Worm (Caenorhabditis elegans): ENCODE results near the gene agt-1.

Gene agt-1

DNA sequence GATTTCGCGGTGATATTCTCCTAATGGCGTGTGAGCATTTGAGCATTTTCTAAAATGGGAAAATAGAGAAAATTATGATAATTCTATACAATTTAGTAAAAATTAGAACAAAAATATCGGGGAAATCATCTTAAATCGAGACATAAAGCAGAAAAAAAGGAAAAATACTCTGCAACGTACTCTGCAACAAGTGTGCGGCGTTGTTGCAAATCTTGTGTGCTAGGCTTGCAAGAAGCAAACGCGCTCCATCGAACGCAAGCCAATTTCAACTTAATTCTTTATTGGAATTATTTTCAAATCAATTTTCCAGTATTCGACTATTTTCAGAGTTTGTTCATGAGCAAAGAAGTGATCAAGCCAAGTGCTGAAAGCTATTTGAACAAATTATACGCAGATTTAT, 16.8 kb upstream of the agt-1 start, which contains the start of the genes Y62E10A.20, Y62E10A.23 and mdt-9 (continued):
- TF ChIP-seq unc-3 (GFP tag; conservative IDR thresholded peaks at IDR 0.05): peak; percentile 70; the same call in 1 of the 2 replicates
- TF ChIP-seq unc-3 (tag; optimal IDR thresholded peaks at IDR 0.05): peak; percentile 68
- peak; percentile 40 for TF ChIP-seq madf-2 (tag; optimal IDR thresholded peaks at IDR 0.05)
- peak; percentile 64 for TF ChIP-seq dve-1 (tag; optimal IDR thresholded peaks at IDR 0.05)
- peak; percentile 27 for TF ChIP-seq eyg-1 (tag; optimal IDR thresholded peaks at IDR 0.05)
- peak; percentile 63 for TF ChIP-seq ttx-3 (tag; optimal IDR thresholded peaks at IDR 0.05)
- peak; percentile 2 for TF ChIP-seq hlh-30 (tag; optimal IDR thresholded peaks at IDR 0.05; ENCODE audit: insufficient read depth)
- TF ChIP-seq gmeb-2 (tag; optimal IDR thresholded peaks at IDR 0.05): peak; percentile 49
- TF ChIP-seq ceh-31 (tag; optimal IDR thresholded peaks at IDR 0.05): peak; percentile 87
- peak; percentile 49 for TF ChIP-seq hlh-15 (tag; optimal IDR thresholded peaks at IDR 0.05)
- peak; percentile 77 for TF ChIP-seq K09A11.1 (tag; optimal IDR thresholded peaks at IDR 0.05; ENCODE audit: insufficient read depth)
- peak; percentile 80 for TF ChIP-seq elt-2 (tag; optimal IDR thresholded peaks at IDR 0.05)
- peak; percentile 33 for TF ChIP-seq lin-11 (tag; optimal IDR thresholded peaks at IDR 0.05)
- TF ChIP-seq ref-2 (tag; optimal IDR thresholded peaks at IDR 0.05): peak; percentile 77
- no peak for TF ChIP-seq pag-3 (tag; optimal IDR thresholded peaks at IDR 0.05; ENCODE audit: borderline replicate concordance)
- peak; percentile 15; the same call in 1 of the 2 replicates for TF ChIP-seq sox-2 (GFP tag; IDR thresholded peaks at IDR 0.05)
- peak; percentile 28 for TF ChIP-seq F13H6.1 (tag; optimal IDR thresholded peaks at IDR 0.05)
- no peak for TF ChIP-seq nhr-232 (tag; optimal IDR thresholded peaks at IDR 0.05)
- TF ChIP-seq ceh-22 (tag; optimal IDR thresholded peaks at IDR 0.05): no peak
- peak; percentile 47 for TF ChIP-seq syd-9 (tag; optimal IDR thresholded peaks at IDR 0.05)
- TF ChIP-seq ets-4 (tag; optimal IDR thresholded peaks at IDR 0.05): no peak
- no peak for TF ChIP-seq pha-4 (tag; optimal IDR thresholded peaks at IDR 0.05)
- peak; percentile 52 for TF ChIP-seq K02D7.2 (tag; optimal IDR thresholded peaks at IDR 0.05)

DNA sequence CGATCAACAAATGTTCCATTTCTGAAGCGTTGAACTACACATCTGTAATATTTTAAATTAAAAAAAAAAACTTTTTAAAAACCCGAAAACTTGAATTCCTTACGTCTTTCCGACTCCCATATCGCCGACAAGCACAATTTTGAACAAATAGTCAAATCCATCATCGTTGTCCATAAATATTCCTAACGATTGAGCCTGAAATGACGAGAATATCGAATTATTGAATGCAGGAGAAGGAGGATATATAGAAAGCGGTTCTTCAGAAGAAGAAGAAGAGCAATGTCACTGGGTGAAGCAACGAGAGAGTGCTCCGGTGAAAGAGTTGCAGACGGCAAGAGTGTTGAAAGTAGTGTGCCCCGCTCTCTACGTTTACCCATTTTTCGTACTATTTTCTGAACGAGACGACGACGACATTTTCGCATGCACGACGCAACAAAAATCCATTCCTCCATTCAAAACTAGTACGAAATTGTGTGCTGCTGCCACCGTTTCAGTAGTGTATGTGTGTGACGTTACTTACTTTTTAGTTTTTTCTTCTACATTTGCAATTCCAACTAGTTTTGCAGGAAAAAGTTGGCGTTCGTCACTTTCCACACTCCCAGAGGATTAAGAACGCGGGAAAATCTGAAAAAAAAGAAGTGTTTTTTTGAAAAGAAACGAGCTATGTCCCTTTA, 14.7 kb upstream of the agt-1 start, which contains the start of gene rab-19:
rab-19 (minus strand) TSS at position 624 of the 674 bp plus-strand sequence.
- TF ChIP-seq pax-1 (tag; optimal IDR thresholded peaks at IDR 0.05): no peak
- TF ChIP-seq pha-4 (tag; optimal IDR thresholded peaks at IDR 0.05): no peak
- TF ChIP-seq C38D4.7 (GFP tag; optimal IDR thresholded peaks at IDR 0.05): no peak
- no peak for TF ChIP-seq pag-3 (tag; optimal IDR thresholded peaks at IDR 0.05; ENCODE audit: borderline replicate concordance)
- no peak for TF ChIP-seq ceh-19 (GFP tag; optimal IDR thresholded peaks at IDR 0.05)
- no peak for TF ChIP-seq unc-55 (GFP tag; optimal IDR thresholded peaks at IDR 0.05)
- no peak for TF ChIP-seq ceh-6 (GFP tag; optimal IDR thresholded peaks at IDR 0.05)
- no peak for TF ChIP-seq elt-2 (tag; optimal IDR thresholded peaks at IDR 0.05)
- TF ChIP-seq ztf-16 (tag; optimal IDR thresholded peaks at IDR 0.05): no peak
- TF ChIP-seq zip-5 (tag; optimal IDR thresholded peaks at IDR 0.05): no peak
- no peak for TF ChIP-seq madf-2 (tag; optimal IDR thresholded peaks at IDR 0.05)
- TF ChIP-seq ceh-31 (tag; optimal IDR thresholded peaks at IDR 0.05): peak; percentile 28
- TF ChIP-seq pqm-1 (tag; optimal IDR thresholded peaks at IDR 0.05): no peak
- no peak for TF ChIP-seq ceh-9 (tag; optimal IDR thresholded peaks at IDR 0.05)
- peak; percentile 71 for TF ChIP-seq unc-42 (tag; optimal IDR thresholded peaks at IDR 0.05)
- peak; percentile 72 for TF ChIP-seq ceh-48 (tag; optimal IDR thresholded peaks at IDR 0.05)
- TF ChIP-seq ceh-45 (GFP tag; IDR thresholded peaks at IDR 0.05): no peak
- no peak for TF ChIP-seq nhr-11 (tag; optimal IDR thresholded peaks at IDR 0.05)

DNA sequence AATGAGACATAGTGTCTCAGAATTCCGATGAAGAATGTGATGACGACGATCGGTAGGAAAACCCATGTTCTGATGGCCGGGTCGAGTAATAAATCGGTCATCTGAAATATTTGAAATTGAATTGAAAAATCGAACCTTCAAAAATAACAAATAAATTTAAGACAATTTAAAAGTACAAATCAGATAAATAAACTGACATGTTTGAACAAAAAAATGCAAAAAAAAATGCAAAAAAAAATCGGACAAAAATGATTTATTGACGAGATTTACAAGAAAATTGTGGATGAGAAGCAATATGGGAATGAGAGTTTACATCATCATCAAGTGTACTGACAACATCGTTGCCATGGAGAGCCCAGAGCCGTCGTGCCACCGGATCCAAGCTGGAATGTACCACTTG, 12.6 kb upstream of the agt-1 start, which contains the start of gene emc-3:
emc-3 (minus strand) TSS at position 101 of the 400 bp plus-strand sequence.
- TF ChIP-seq lin-11 (tag; optimal IDR thresholded peaks at IDR 0.05): no peak

DNA sequence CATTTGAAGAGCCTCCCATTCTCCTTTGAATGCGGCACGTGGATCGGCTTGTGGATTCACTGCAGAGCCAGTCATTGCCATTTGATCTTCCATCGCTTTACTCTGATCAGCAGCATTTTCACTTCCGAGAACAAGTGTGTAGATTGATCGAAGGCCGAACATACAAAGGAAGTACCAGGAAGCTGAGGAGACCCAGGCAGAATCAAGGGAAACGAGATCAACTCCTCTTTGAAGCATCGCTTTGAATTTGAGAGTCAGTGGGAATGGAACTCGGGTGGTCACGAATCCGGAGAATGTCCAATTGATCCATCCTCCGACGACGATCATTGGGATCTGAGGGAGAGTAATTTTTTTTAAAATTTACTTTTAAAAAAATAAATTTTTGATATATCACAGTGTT, 11.3 kb upstream of the agt-1 start:
- no peak for TF ChIP-seq C38D4.7 (GFP tag; optimal IDR thresholded peaks at IDR 0.05)
- no peak for TF ChIP-seq tbx-7 (tag; optimal IDR thresholded peaks at IDR 0.05)
- TF ChIP-seq ceh-22 (tag; optimal IDR thresholded peaks at IDR 0.05): no peak
- no peak for TF ChIP-seq ceh-48 (tag; optimal IDR thresholded peaks at IDR 0.05)
- no peak for TF ChIP-seq nhr-11 (tag; optimal IDR thresholded peaks at IDR 0.05)
- no peak for TF ChIP-seq elt-4 (tag; optimal IDR thresholded peaks at IDR 0.05)
